Worm (Caenorhabditis elegans) whole organism, midembryonic: Measurements from ENCODE around the gene his-4.

Source experiments
- T22C8.4 ChIP-seq: fragments of 200-800 bp; sonication (Bioruptor generic); IDR thresholded peaks from 2 replicates; pipeline ENCODE4 v1.3.6; 2022; ENCODE audit warnings: missing genetic modification characterization, missing compliant biosample characterization
- cog-1 ChIP-seq: sonication (generic microtip); optimal IDR thresholded peaks from 2 replicates; lab custom pipeline; 2016; ENCODE audit warnings: missing genetic modification characterization, missing compliant biosample characterization
- flt-1 ChIP-seq: fragments of 200-800 bp; sonication (Bioruptor generic); IDR thresholded peaks from 2 replicates; pipeline ENCODE4 v1.3.6; 2022; ENCODE audit warnings: missing genetic modification characterization, missing compliant biosample characterization
- klf-2 ChIP-seq: fragments of 200-800 bp; sonication (Bioruptor generic); conservative IDR thresholded peaks from 2 replicates; pipeline ENCODE4 v1.3.6; 2022; ENCODE audit warnings: missing genetic modification reagents, missing genetic modification characterization, missing compliant biosample characterization
- med-1 ChIP-seq: sonication (generic microtip); optimal IDR thresholded peaks from 2 replicates; lab custom pipeline; 2017; ENCODE audit warnings: missing genetic modification characterization, mild to moderate bottlenecking, missing compliant biosample characterization, antibody characterized with exemption, missing genetic modification reagents; ENCODE audit not compliant: insufficient read depth
- ref-1 ChIP-seq: fragments of 200-800 bp; sonication (Bioruptor generic); conservative IDR thresholded peaks from 2 replicates; pipeline ENCODE4 v1.3.6; 2022; ENCODE audit warnings: missing genetic modification reagents, missing genetic modification characterization, missing compliant biosample characterization
- tab-1 ChIP-seq: fragments of 200-800 bp; sonication (Bioruptor generic); IDR thresholded peaks from 2 replicates; pipeline ENCODE4 v1.3.6; 2022; ENCODE audit warnings: missing genetic modification characterization, missing compliant biosample characterization
- ztf-29 ChIP-seq: fragments of 200-800 bp; sonication (Bioruptor generic); IDR thresholded peaks from 2 replicates; pipeline ENCODE4 v1.3.6; 2022; ENCODE audit warnings: missing genetic modification reagents, missing genetic modification characterization, missing compliant biosample characterization

DNA sequence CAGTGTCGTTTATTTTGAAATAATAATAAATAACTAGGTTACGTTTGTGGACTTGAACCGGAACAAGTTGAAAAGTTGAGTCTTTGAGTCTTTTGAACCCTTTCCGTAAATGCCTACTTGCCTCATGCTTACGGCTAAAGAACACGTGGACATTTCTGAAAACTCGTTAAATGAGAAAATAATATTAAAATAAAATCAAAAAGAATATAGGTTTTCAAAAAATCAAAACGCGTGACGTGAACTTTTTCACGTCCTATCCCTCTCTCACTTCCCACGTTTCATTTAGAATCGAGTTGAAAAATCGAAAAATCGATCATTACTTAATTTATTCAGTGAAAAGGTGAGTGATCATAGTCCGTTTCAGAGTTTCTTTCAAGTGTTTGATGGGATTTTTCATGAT lies 8.9 kb upstream of the his-4 start, which contains the start of gene best-12:
- TF ChIP-seq klf-2 (GFP tag; lab: Robert Waterston, UW) (no peak), ztf-29 (no peak), cog-1 (tag; lab: Kevin White, UChicago) (no peak), flt-1 (GFP tag; lab: Robert Waterston, UW) (no peak), med-1 (GFP tag; lab: Kevin White, UChicago) (no peak), ref-1 (GFP tag; lab: Robert Waterston, UW) (no peak), tab-1 (GFP tag; lab: Robert Waterston, UW) (no peak), T22C8.4 (GFP tag; lab: Robert Waterston, UW) (no peak)
